Worm (Caenorhabditis elegans) whole organism, L1 larva: ENCODE data around the gene clc-7.

Experiments
- C16A3.4 ChIP-seq: fragments of 150-350 bp; optimal IDR thresholded peaks from 2 replicates; lab custom pipeline; 2014; ENCODE audit warnings: missing biosample characterization, missing genetic modification characterization
- ama-1 ChIP-seq: fragments of 150-350 bp; optimal IDR thresholded peaks from 2 replicates; lab custom pipeline; 2014
- blmp-1 ChIP-seq: fragments of 150-350 bp; optimal IDR thresholded peaks from 2 replicates; lab custom pipeline; 2014; ENCODE audit warnings: missing biosample characterization, missing genetic modification characterization
- egl-27 ChIP-seq, 2 experiments: fragments of 150-350 bp in 1 of 2; sonication (generic microtip); optimal IDR thresholded peaks; 3 replicates each; lab custom pipeline; 2017 to 2018; ENCODE audit warnings: missing biosample characterization in 2 of 2, missing genetic modification characterization in 2 of 2, missing genetic modification reagents in 2 of 2
- fkh-10 ChIP-seq: sonication (generic microtip); optimal IDR thresholded peaks from 2 replicates; lab custom pipeline; 2017; ENCODE audit warnings: missing biosample characterization, missing genetic modification reagents, missing genetic modification characterization
- lsy-2 ChIP-seq, 2 experiments: fragments of 150-350 bp; optimal IDR thresholded peaks; 2 replicates each; lab custom pipeline; 2014; ENCODE audit warnings: missing biosample characterization in 2 of 2, missing genetic modification characterization in 2 of 2
- pqm-1 ChIP-seq: sonication (generic microtip); optimal IDR thresholded peaks from 3 replicates; lab custom pipeline; 2017; ENCODE audit warnings: missing biosample characterization, missing genetic modification characterization

DNA sequence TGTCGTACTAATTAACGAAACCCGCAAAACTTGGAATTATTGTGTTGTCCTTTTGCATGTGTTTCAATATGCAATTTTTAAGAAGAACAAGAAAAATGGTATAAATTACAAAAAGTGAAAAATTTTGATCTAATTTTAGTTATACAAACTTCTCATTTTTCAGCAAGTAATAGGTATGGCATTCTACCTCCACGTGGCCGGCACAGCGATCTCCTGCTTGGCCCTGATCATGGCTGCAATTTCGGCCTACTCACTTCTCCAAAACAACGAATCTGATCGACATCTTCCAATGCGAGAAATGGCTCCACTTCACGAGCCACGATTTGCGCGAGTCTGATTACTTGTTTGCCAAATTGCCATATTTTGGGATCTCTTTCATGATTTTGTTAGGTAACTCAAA is 6.0 kb downstream of the clc-7 start:
- no peak for TF ChIP-seq ama-1 (lab: Kevin White, UChicago)
- TF ChIP-seq pqm-1: no peak
- TF ChIP-seq blmp-1 (tag; lab: Kevin White, UChicago): no peak
- no peak for TF ChIP-seq fkh-10 (GFP tag; lab: Kevin White, UChicago)
- TF ChIP-seq C16A3.4 (tag; lab: Kevin White, UChicago): no peak
- TF ChIP-seq egl-27 (tag; optimal IDR thresholded peaks at IDR 0.05; lab: Kevin White, UChicago): no peak
- TF ChIP-seq lsy-2 (tag; optimal IDR thresholded peaks at IDR 0.05; lab: Kevin White, UChicago): no peak
